Worm (Caenorhabditis elegans): Measurements from ENCODE around the gene pat-4.

ce11 chrIII:49064-49463 lies 45.5 kb downstream of the pat-4 start:
- TF ChIP-seq bed-1 (GFP tag; IDR thresholded peaks at IDR 0.05) (no peak), F49E8.2 (tag; optimal IDR thresholded peaks at IDR 0.05; ENCODE audit: insufficient read depth) (no peak), him-1 (tag; optimal IDR thresholded peaks at IDR 0.05) (no peak), athp-1 (tag; optimal IDR thresholded peaks at IDR 0.05) (no peak), pbrm-1 (GFP tag; IDR thresholded peaks at IDR 0.05) (no peak), nhr-179 (tag; optimal IDR thresholded peaks at IDR 0.05) (no peak), atf-7 (tag; optimal IDR thresholded peaks at IDR 0.05) (no peak), lin-35 (GFP tag; optimal IDR thresholded peaks at IDR 0.05) (no peak)
